Fruit fly (Drosophila melanogaster) whole organism, embryonic: Measurements from ENCODE around the gene crq.
A peak's percentile ranks its signal among the peaks of the same experiment; 100 is the strongest.

Source experiments
- CG10366 ChIP-seq: fragments of 200-800 bp; sonication (Bioruptor generic); IDR thresholded peaks from 2 replicates; pipeline ENCODE4 v1.3.6; 2022; ENCODE audit warnings: missing biosample characterization, missing genetic modification characterization
- CG10462 ChIP-seq: fragments of 200-800 bp; sonication (Bioruptor generic); optimal IDR thresholded peaks from 2 replicates; lab custom pipeline; 2016; ENCODE audit warnings: missing biosample characterization, missing genetic modification characterization
- CG10543 ChIP-seq: fragments of 200-800 bp; sonication (Bioruptor generic); optimal IDR thresholded peaks from 3 replicates; lab custom pipeline; 2017; ENCODE audit warnings: missing biosample characterization, mild to moderate bottlenecking, missing genetic modification characterization, moderate library complexity
- CG11093 ChIP-seq: fragments of 200-800 bp; sonication (Bioruptor generic); IDR thresholded peaks from 3 replicates; pipeline ENCODE4 v1.3.6; 2022; ENCODE audit warnings: missing biosample characterization, missing genetic modification characterization
- CG11504 ChIP-seq: fragments of 200-800 bp; sonication (Bioruptor generic); optimal IDR thresholded peaks from 3 replicates; lab custom pipeline; 2019; ENCODE audit warnings: missing biosample characterization, mild to moderate bottlenecking, missing genetic modification characterization, moderate library complexity
- CG11723 ChIP-seq: fragments of 200-800 bp; sonication (Bioruptor generic); optimal IDR thresholded peaks from 2 replicates; lab custom pipeline; 2017; ENCODE audit warnings: missing biosample characterization, mild to moderate bottlenecking, missing genetic modification characterization
- CG12659 ChIP-seq: fragments of 200-800 bp; sonication (Bioruptor generic); optimal IDR thresholded peaks from 3 replicates; lab custom pipeline; 2017; ENCODE audit warnings: mild to moderate bottlenecking, missing biosample characterization, missing genetic modification reagents, missing genetic modification characterization
- CG16813 ChIP-seq: fragments of 200-800 bp; sonication (Bioruptor generic); IDR thresholded peaks from 3 replicates; pipeline ENCODE4 v1.3.6; 2022; ENCODE audit warnings: missing biosample characterization, missing genetic modification characterization; ENCODE audit not compliant: partially characterized antibody
- CG17328 ChIP-seq: fragments of 200-800 bp; sonication (Bioruptor generic); IDR thresholded peaks from 2 replicates; pipeline ENCODE4 v1.3.6; 2022; ENCODE audit warnings: missing biosample characterization, missing genetic modification characterization
- CG17361 ChIP-seq: fragments of 200-800 bp; sonication (Bioruptor generic); IDR thresholded peaks from 3 replicates; pipeline ENCODE4 v1.3.6; 2022; ENCODE audit warnings: missing biosample characterization, missing genetic modification characterization
- CG18599 ChIP-seq: fragments of 200-800 bp; sonication (Bioruptor generic); optimal IDR thresholded peaks from 3 replicates; lab custom pipeline; 2017; ENCODE audit warnings: missing biosample characterization, missing genetic modification characterization, mild to moderate bottlenecking, moderate library complexity, missing genetic modification reagents
- CG2889 ChIP-seq: fragments of 200-800 bp; sonication (Bioruptor generic); IDR thresholded peaks from 3 replicates; pipeline ENCODE4 v1.3.6; 2022; ENCODE audit warnings: missing biosample characterization, missing genetic modification characterization
- CG3163 ChIP-seq: fragments of 200-800 bp; sonication (Bioruptor generic); optimal IDR thresholded peaks from 3 replicates; lab custom pipeline; 2016; ENCODE audit warnings: missing biosample characterization, missing genetic modification characterization
- CG6254 ChIP-seq: fragments of 200-800 bp; sonication (Bioruptor generic); optimal IDR thresholded peaks from 3 replicates; lab custom pipeline; 2017; ENCODE audit warnings: mild to moderate bottlenecking, missing biosample characterization, missing genetic modification reagents, missing genetic modification characterization
- CG6765 ChIP-seq: fragments of 200-800 bp; sonication (Bioruptor generic); optimal IDR thresholded peaks from 3 replicates; lab custom pipeline; 2017; ENCODE audit warnings: missing biosample characterization, mild to moderate bottlenecking, missing genetic modification characterization
- CG6791 ChIP-seq: fragments of 200-800 bp; sonication (Bioruptor generic); IDR thresholded peaks from 3 replicates; pipeline ENCODE4 v1.3.6; 2022; ENCODE audit warnings: missing biosample characterization, missing genetic modification characterization; ENCODE audit not compliant: partially characterized antibody
- CG6813 ChIP-seq: fragments of 200-800 bp; sonication (Bioruptor generic); optimal IDR thresholded peaks from 2 replicates; lab custom pipeline; 2017; ENCODE audit warnings: missing biosample characterization, missing genetic modification characterization, mild to moderate bottlenecking, moderate library complexity, missing genetic modification reagents
- CG7556 ChIP-seq: fragments of 200-800 bp; sonication (Bioruptor generic); optimal IDR thresholded peaks from 2 replicates; lab custom pipeline; 2017; ENCODE audit warnings: missing biosample characterization, mild to moderate bottlenecking, missing genetic modification characterization
- CG7745 ChIP-seq: fragments of 200-800 bp; sonication (Bioruptor generic); optimal IDR thresholded peaks from 2 replicates; lab custom pipeline; 2018; ENCODE audit warnings: missing biosample characterization, mild to moderate bottlenecking, missing genetic modification characterization, moderate library complexity
- CoRest ChIP-seq: fragments of 200-800 bp; sonication (Bioruptor generic); optimal IDR thresholded peaks from 3 replicates; lab custom pipeline; 2018; ENCODE audit warnings: missing biosample characterization, mild to moderate bottlenecking, missing genetic modification characterization, moderate library complexity
- Doc2 ChIP-seq: fragments of 200-800 bp; sonication (Bioruptor generic); IDR thresholded peaks from 2 replicates; pipeline ENCODE4 v1.3.6; 2022; ENCODE audit warnings: missing biosample characterization, missing genetic modification characterization
- Dref ChIP-seq: fragments of 200-800 bp; sonication (Bioruptor generic); IDR thresholded peaks from 2 replicates; pipeline ENCODE4 v1.3.6; 2022; ENCODE audit warnings: missing biosample characterization, missing genetic modification characterization
- NC2β ChIP-seq: fragments of 200-800 bp; sonication (Bioruptor generic); optimal IDR thresholded peaks from 2 replicates; lab custom pipeline; 2016; ENCODE audit warnings: missing biosample characterization, missing genetic modification characterization
- NFAT ChIP-seq: fragments of 200-800 bp; sonication (Bioruptor generic); IDR thresholded peaks from 2 replicates; pipeline ENCODE4 v1.3.6; 2022; ENCODE audit warnings: missing biosample characterization, missing genetic modification characterization
- Nf-YB ChIP-seq: fragments of 200-800 bp; sonication (Bioruptor generic); optimal IDR thresholded peaks from 3 replicates; lab custom pipeline; 2019; ENCODE audit warnings: missing biosample characterization, mild to moderate bottlenecking, missing genetic modification characterization, moderate library complexity
- NfI ChIP-seq: fragments of 200-800 bp; sonication (Bioruptor generic); optimal IDR thresholded peaks from 3 replicates; lab custom pipeline; 2018; ENCODE audit warnings: missing biosample characterization, mild to moderate bottlenecking, missing genetic modification characterization, moderate library complexity
- Opbp ChIP-seq: fragments of 200-800 bp; sonication (Bioruptor generic); IDR thresholded peaks from 3 replicates; pipeline ENCODE4 v1.3.6; 2022; ENCODE audit warnings: missing biosample characterization, missing genetic modification characterization; ENCODE audit not compliant: partially characterized antibody
- Optix ChIP-seq: fragments of 200-800 bp; sonication (Bioruptor generic); IDR thresholded peaks from 3 replicates; pipeline ENCODE4 v1.3.6; 2022; ENCODE audit warnings: missing biosample characterization, missing genetic modification characterization
- PHDP ChIP-seq: fragments of 200-800 bp; sonication (Bioruptor generic); optimal IDR thresholded peaks from 3 replicates; lab custom pipeline; 2018; ENCODE audit warnings: missing biosample characterization, mild to moderate bottlenecking, missing genetic modification characterization, moderate library complexity
- Scr ChIP-seq: fragments of 200-800 bp; sonication (Bioruptor generic); IDR thresholded peaks from 2 replicates; pipeline ENCODE4 v1.3.6; 2022; ENCODE audit warnings: missing biosample characterization, missing genetic modification characterization; ENCODE audit not compliant: partially characterized antibody
- Sry-β ChIP-seq: fragments of 200-800 bp; sonication (Bioruptor generic); optimal IDR thresholded peaks from 2 replicates; lab custom pipeline; 2018; ENCODE audit warnings: missing biosample characterization, mild to moderate bottlenecking, missing genetic modification characterization, moderate library complexity
- cato ChIP-seq: fragments of 200-800 bp; sonication (Bioruptor generic); optimal IDR thresholded peaks from 2 replicates; lab custom pipeline; 2016; ENCODE audit warnings: missing biosample characterization, missing genetic modification characterization, borderline replicate concordance
- danr ChIP-seq: fragments of 200-800 bp; sonication (Bioruptor generic); IDR thresholded peaks from 2 replicates; pipeline ENCODE4 v1.3.6; 2022; ENCODE audit warnings: missing biosample characterization, missing genetic modification characterization
- dmrt11E ChIP-seq: fragments of 200-800 bp; sonication (Bioruptor generic); optimal IDR thresholded peaks from 3 replicates; lab custom pipeline; 2018; ENCODE audit warnings: missing biosample characterization, mild to moderate bottlenecking, missing genetic modification characterization, moderate library complexity
- ewg ChIP-seq: fragments of 200-800 bp; sonication (Bioruptor generic); optimal IDR thresholded peaks from 3 replicates; lab custom pipeline; 2017; ENCODE audit warnings: mild to moderate bottlenecking, missing biosample characterization, missing genetic modification reagents, missing genetic modification characterization
- gt ChIP-seq: fragments of 200-800 bp; sonication (Bioruptor generic); IDR thresholded peaks from 2 replicates; pipeline ENCODE4 v1.3.6; 2022; ENCODE audit warnings: missing biosample characterization, missing genetic modification characterization
- hth ChIP-seq: fragments of >200 bp; optimal IDR thresholded peaks from 2 replicates; lab custom pipeline; 2017; ENCODE audit warnings: inconsistent platforms
- jing ChIP-seq: fragments of 200-800 bp; sonication (Bioruptor generic); optimal IDR thresholded peaks from 2 replicates; lab custom pipeline; 2018; ENCODE audit warnings: missing biosample characterization, mild to moderate bottlenecking, missing genetic modification characterization
- ken ChIP-seq: fragments of 200-800 bp; sonication (Bioruptor generic); IDR thresholded peaks from 3 replicates; pipeline ENCODE4 v1.3.6; 2022; ENCODE audit warnings: missing biosample characterization, missing genetic modification characterization
- lbe ChIP-seq: fragments of 200-800 bp; sonication (Bioruptor generic); optimal IDR thresholded peaks from 2 replicates; lab custom pipeline; 2016; ENCODE audit warnings: missing biosample characterization, mild to moderate bottlenecking, missing genetic modification characterization
- maf-S ChIP-seq: fragments of 200-800 bp; sonication (Bioruptor generic); optimal IDR thresholded peaks from 2 replicates; lab custom pipeline; 2016; ENCODE audit warnings: missing biosample characterization, missing genetic modification characterization
- nom ChIP-seq: fragments of 200-800 bp; sonication (Bioruptor generic); optimal IDR thresholded peaks from 2 replicates; lab custom pipeline; 2017; ENCODE audit warnings: missing biosample characterization, missing genetic modification characterization, mild to moderate bottlenecking, moderate library complexity, missing genetic modification reagents
- org-1 ChIP-seq: fragments of 200-800 bp; sonication (Bioruptor generic); optimal IDR thresholded peaks from 2 replicates; lab custom pipeline; 2017; ENCODE audit warnings: missing biosample characterization, missing genetic modification characterization
- so ChIP-seq: fragments of 200-800 bp; sonication (Bioruptor generic); IDR thresholded peaks from 3 replicates; pipeline ENCODE4 v1.3.6; 2022; ENCODE audit warnings: missing biosample characterization, missing genetic modification characterization
- ssp ChIP-seq: fragments of 200-800 bp; sonication (Bioruptor generic); IDR thresholded peaks from 2 replicates; pipeline ENCODE4 v1.3.6; 2022; ENCODE audit warnings: missing biosample characterization, missing genetic modification characterization
- stc ChIP-seq: fragments of 200-800 bp; sonication (Bioruptor generic); IDR thresholded peaks from 2 replicates; pipeline ENCODE4 v1.3.6; 2022; ENCODE audit warnings: missing biosample characterization, missing genetic modification characterization
- toy ChIP-seq: fragments of 200-800 bp; sonication (Bioruptor generic); IDR thresholded peaks from 2 replicates; pipeline ENCODE4 v1.3.6; 2022; ENCODE audit warnings: missing biosample characterization, missing genetic modification characterization
- tup ChIP-seq: fragments of 200-800 bp; sonication (Bioruptor generic); optimal IDR thresholded peaks from 2 replicates; lab custom pipeline; 2016; ENCODE audit warnings: missing biosample characterization, mild to moderate bottlenecking, missing genetic modification characterization, moderate library complexity
- z ChIP-seq: fragments of 200-800 bp; sonication (Bioruptor generic); IDR thresholded peaks from 3 replicates; pipeline ENCODE4 v1.3.6; 2022; ENCODE audit warnings: missing biosample characterization, missing genetic modification characterization

Gene crq

DNA sequence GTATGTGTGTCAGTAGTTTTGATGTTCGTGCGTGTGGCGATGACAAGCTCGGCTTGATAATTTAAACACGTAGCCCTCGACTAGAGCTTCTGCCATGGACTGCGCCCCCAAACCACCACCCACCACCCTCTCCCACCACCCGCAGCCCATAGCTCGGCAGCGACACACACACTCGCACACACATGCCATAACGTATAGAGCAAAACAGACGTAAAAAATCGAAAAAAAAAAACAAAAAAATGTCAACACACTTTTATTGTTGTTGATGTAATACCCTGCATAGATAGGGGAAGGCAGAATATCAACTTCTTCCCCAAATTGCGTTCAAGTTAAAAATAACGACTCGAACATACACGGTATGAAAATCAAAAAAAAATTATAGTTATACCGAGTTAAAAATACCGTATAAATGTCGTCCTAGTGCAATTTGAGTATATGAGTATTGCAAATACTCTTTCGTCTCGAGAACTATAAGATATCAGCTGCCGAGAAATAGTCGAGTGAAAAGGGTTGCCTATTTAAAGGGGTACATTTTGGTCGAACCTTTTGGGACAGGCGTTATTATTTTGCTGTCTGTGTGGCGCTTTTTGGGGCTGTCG is 17.6 kb upstream of the crq start (continued):
- TF ChIP-seq stc (GFP tag; lab: Robert Waterston, UW) = peak; percentile 77
- no peak for TF ChIP-seq CG7745
- no peak for TF ChIP-seq z (GFP tag; lab: Robert Waterston, UW)
- peak; percentile 79 for TF ChIP-seq CoRest (tag; lab: Kevin White, UChicago)
- TF ChIP-seq PHDP (tag; lab: Kevin White, UChicago) = peak; percentile 83
- TF ChIP-seq CG11093 = peak; percentile 66; the same call in 2 of the 3 replicates
- TF ChIP-seq CG6791 (GFP tag; lab: Robert Waterston, UW) = no peak
- peak; percentile 62 for TF ChIP-seq tup (GFP tag; lab: Kevin White, UChicago)
- no peak for TF ChIP-seq toy
- TF ChIP-seq CG10366 (GFP tag; lab: Robert Waterston, UW) = peak; percentile 64
- no peak for TF ChIP-seq Doc2 (GFP tag; lab: Robert Waterston, UW)
- peak; percentile 71 for TF ChIP-seq NfI (GFP tag; lab: Kevin White, UChicago)
- no peak for TF ChIP-seq Sry-β (GFP tag; lab: Kevin White, UChicago)
- TF ChIP-seq ewg (GFP tag; lab: Kevin White, UChicago) = peak; percentile 61
- no peak for TF ChIP-seq dmrt11E
- no peak for TF ChIP-seq Opbp
- peak; percentile 17 for TF ChIP-seq CG11723
- TF ChIP-seq org-1 = peak; percentile 53
- TF ChIP-seq Scr (GFP tag; lab: Robert Waterston, UW) = no peak
- peak; percentile 82 for TF ChIP-seq CG18599 (GFP tag; lab: Kevin White, UChicago)
- TF ChIP-seq NFAT (GFP tag; lab: Robert Waterston, UW) = no peak
- peak; percentile 51 for TF ChIP-seq ssp (GFP tag; lab: Robert Waterston, UW)
- peak; percentile 80 for TF ChIP-seq Optix (GFP tag; lab: Robert Waterston, UW)
- peak; percentile 64; the same call in 2 of the 3 replicates for TF ChIP-seq ken (GFP tag; lab: Robert Waterston, UW)
- no peak for TF ChIP-seq CG6254 (GFP tag; lab: Kevin White, UChicago)
- peak; percentile 75 for TF ChIP-seq maf-S (GFP tag; lab: Kevin White, UChicago)
- TF ChIP-seq CG2889 = peak; percentile 64; the same call in 2 of the 3 replicates
- peak; percentile 63 for TF ChIP-seq CG7556 (GFP tag; lab: Kevin White, UChicago)
- TF ChIP-seq CG6813 (GFP tag; lab: Kevin White, UChicago) = peak; percentile 78
- 0 out of 2 replicates have a peak, but pooled peaks have one; percentile 27 for TF ChIP-seq gt
- TF ChIP-seq lbe (GFP tag; lab: Kevin White, UChicago) = no peak
- peak; percentile 82 for TF ChIP-seq CG10543 (GFP tag; lab: Kevin White, UChicago)
- TF ChIP-seq so (GFP tag; lab: Robert Waterston, UW) = peak; percentile 67; the same call in 2 of the 3 replicates
- peak; percentile 77 for TF ChIP-seq CG17328
- TF ChIP-seq NC2β (GFP tag; lab: Kevin White, UChicago) = peak; percentile 62
- peak; percentile 68; the same call in 1 of the 2 replicates for TF ChIP-seq danr (GFP tag; lab: Robert Waterston, UW)
- peak; percentile 43 for TF ChIP-seq cato (GFP tag; lab: Kevin White, UChicago)
- no peak for TF ChIP-seq hth
- TF ChIP-seq CG16813 (GFP tag; lab: Robert Waterston, UW) = no peak
- peak; percentile 60 for TF ChIP-seq CG12659 (GFP tag; lab: Kevin White, UChicago)
- peak; percentile 73 for TF ChIP-seq CG17361
- peak; percentile 70 for TF ChIP-seq CG3163 (GFP tag; lab: Kevin White, UChicago)
- no peak for TF ChIP-seq Dref (GFP tag; lab: Robert Waterston, UW)
- TF ChIP-seq nom (GFP tag; lab: Kevin White, UChicago) = peak; percentile 86
- peak; percentile 12 for TF ChIP-seq CG10462 (GFP tag; lab: Kevin White, UChicago)
- TF ChIP-seq CG11504 (tag; lab: Kevin White, UChicago) = peak; percentile 79
- peak; percentile 44 for TF ChIP-seq CG6765 (GFP tag; lab: Kevin White, UChicago)
- TF ChIP-seq jing (GFP tag; lab: Kevin White, UChicago) = peak; percentile 46
- peak; percentile 21 for TF ChIP-seq Nf-YB
